Fruit fly (Drosophila melanogaster) whole organism, embryonic: ENCODE results near the gene Teh2.

Experiments used
- Adf1 ChIP-seq: fragments of 200-800 bp; sonication (Bioruptor generic); IDR thresholded peaks from 2 replicates; pipeline ENCODE4 v1.3.6; 2022; ENCODE audit warnings: missing biosample characterization, missing genetic modification characterization
- Blimp-1 ChIP-seq: fragments of 200-800 bp; sonication (Bioruptor generic); optimal IDR thresholded peaks from 3 replicates; lab custom pipeline; 2018; ENCODE audit warnings: missing biosample characterization, missing genetic modification characterization, mild to moderate bottlenecking, moderate library complexity, missing genetic modification reagents
- BtbVII ChIP-seq: fragments of 200-800 bp; sonication (Bioruptor generic); optimal IDR thresholded peaks from 3 replicates; lab custom pipeline; 2017; ENCODE audit warnings: missing biosample characterization, mild to moderate bottlenecking, missing genetic modification characterization
- CG10565 ChIP-seq: fragments of 200-800 bp; sonication (Bioruptor generic); optimal IDR thresholded peaks from 3 replicates; lab custom pipeline; 2016; ENCODE audit warnings: missing biosample characterization, mild to moderate bottlenecking, missing genetic modification characterization
- CG10654 ChIP-seq: fragments of 200-800 bp; sonication (Bioruptor generic); optimal IDR thresholded peaks from 2 replicates; lab custom pipeline; 2016; ENCODE audit warnings: missing biosample characterization, missing genetic modification characterization
- CG12071 ChIP-seq: fragments of 200-800 bp; sonication (Bioruptor generic); optimal IDR thresholded peaks from 3 replicates; lab custom pipeline; 2018; ENCODE audit warnings: missing biosample characterization, mild to moderate bottlenecking, missing genetic modification characterization
- CG12155 ChIP-seq: fragments of 200-800 bp; sonication (Bioruptor generic); optimal IDR thresholded peaks from 3 replicates; lab custom pipeline; 2016; ENCODE audit warnings: missing biosample characterization, missing genetic modification characterization
- CG14014 ChIP-seq: fragments of 200-800 bp; sonication (Bioruptor generic); IDR thresholded peaks from 2 replicates; pipeline ENCODE4 v1.3.6; 2022; ENCODE audit warnings: missing biosample characterization, missing genetic modification characterization
- CG14710 ChIP-seq: fragments of 200-800 bp; sonication (Bioruptor generic); optimal IDR thresholded peaks from 3 replicates; lab custom pipeline; 2019; ENCODE audit warnings: missing biosample characterization, mild to moderate bottlenecking, missing genetic modification characterization, moderate library complexity
- CG17328 ChIP-seq: fragments of 200-800 bp; sonication (Bioruptor generic); IDR thresholded peaks from 2 replicates; pipeline ENCODE4 v1.3.6; 2022; ENCODE audit warnings: missing biosample characterization, missing genetic modification characterization
- CG17361 ChIP-seq: fragments of 200-800 bp; sonication (Bioruptor generic); IDR thresholded peaks from 3 replicates; pipeline ENCODE4 v1.3.6; 2022; ENCODE audit warnings: missing biosample characterization, missing genetic modification characterization
- CG18011 ChIP-seq: fragments of 200-800 bp; sonication (Bioruptor generic); optimal IDR thresholded peaks from 2 replicates; lab custom pipeline; 2017; ENCODE audit warnings: missing biosample characterization, missing genetic modification characterization, mild to moderate bottlenecking, moderate library complexity, missing genotype
- CG30403 ChIP-seq: fragments of 200-800 bp; sonication (Bioruptor generic); optimal IDR thresholded peaks from 3 replicates; lab custom pipeline; 2016; ENCODE audit warnings: missing biosample characterization, missing genetic modification characterization
- CG31388 ChIP-seq: fragments of 200-800 bp; sonication (Bioruptor generic); optimal IDR thresholded peaks from 2 replicates; lab custom pipeline; 2016; ENCODE audit warnings: missing biosample characterization, missing genetic modification characterization
- CG33557 ChIP-seq: fragments of 200-800 bp; sonication (Bioruptor generic); optimal IDR thresholded peaks from 2 replicates; lab custom pipeline; 2019; ENCODE audit warnings: missing biosample characterization, mild to moderate bottlenecking, missing genetic modification characterization, moderate library complexity
- CG5180 ChIP-seq: fragments of 200-800 bp; sonication (Bioruptor generic); optimal IDR thresholded peaks from 3 replicates; lab custom pipeline; 2017; ENCODE audit warnings: missing biosample characterization, missing genetic modification characterization, mild to moderate bottlenecking, moderate library complexity, missing genetic modification reagents
- CG7271 ChIP-seq: fragments of 200-800 bp; sonication (Bioruptor generic); optimal IDR thresholded peaks from 2 replicates; lab custom pipeline; 2018; ENCODE audit warnings: missing biosample characterization, mild to moderate bottlenecking, missing genetic modification characterization, moderate library complexity
- CG7786 ChIP-seq: fragments of 200-800 bp; sonication (Bioruptor generic); optimal IDR thresholded peaks from 2 replicates; lab custom pipeline; 2016; ENCODE audit warnings: missing biosample characterization, missing genetic modification characterization
- CG8765 ChIP-seq: fragments of 200-800 bp; sonication (Bioruptor generic); IDR thresholded peaks from 2 replicates; pipeline ENCODE4 v1.3.6; 2022; ENCODE audit warnings: missing biosample characterization, missing genetic modification characterization
- CG9215 ChIP-seq: fragments of 200-800 bp; sonication (Bioruptor generic); IDR thresholded peaks from 2 replicates; pipeline ENCODE4 v1.3.6; 2022; ENCODE audit warnings: missing biosample characterization, missing genetic modification characterization
- D ChIP-seq, 2 experiments: fragments of 200-800 bp in 1 of 2; fragments of >200 bp in 1 of 2; sonication (Bioruptor generic) in 1 of 2; optimal IDR thresholded peaks; 2 replicates in 1 of 2; 3 replicates in 1 of 2; lab custom pipeline; 2017; ENCODE audit warnings: mild to moderate bottlenecking in 1 of 2, missing biosample characterization in 1 of 2, missing genetic modification characterization in 1 of 2, missing genetic modification reagents in 1 of 2
- D19A ChIP-seq: fragments of 200-800 bp; optimal IDR thresholded peaks from 3 replicates; lab custom pipeline; 2019; ENCODE audit warnings: missing biosample characterization, mild to moderate bottlenecking, missing genetic modification characterization, moderate library complexity
- Dad ChIP-seq: fragments of 200-800 bp; sonication (Bioruptor generic); optimal IDR thresholded peaks from 3 replicates; lab custom pipeline; 2016; ENCODE audit warnings: missing biosample characterization, missing genetic modification characterization
- Deaf1 ChIP-seq: fragments of 200-800 bp; optimal IDR thresholded peaks from 3 replicates; lab custom pipeline; 2019; ENCODE audit warnings: missing biosample characterization, mild to moderate bottlenecking, missing genetic modification characterization, moderate library complexity
- Dip2 ChIP-seq: fragments of 200-800 bp; sonication (Bioruptor generic); IDR thresholded peaks from 2 replicates; pipeline ENCODE4 v1.3.6; 2022; ENCODE audit warnings: missing biosample characterization, missing genetic modification characterization
- Jarid2 ChIP-seq: fragments of 200-800 bp; sonication (Bioruptor generic); optimal IDR thresholded peaks from 3 replicates; lab custom pipeline; 2017; ENCODE audit warnings: mild to moderate bottlenecking, missing biosample characterization, missing genetic modification reagents, missing genetic modification characterization
- Kr ChIP-seq: fragments of 200-800 bp; sonication (Bioruptor generic); optimal IDR thresholded peaks from 2 replicates; lab custom pipeline; 2017; ENCODE audit warnings: missing biosample characterization, mild to moderate bottlenecking, missing genetic modification characterization
- MBD-R2 ChIP-seq: fragments of 200-800 bp; sonication (Bioruptor generic); IDR thresholded peaks from 2 replicates; pipeline ENCODE4 v1.3.6; 2022; ENCODE audit warnings: missing biosample characterization, missing genetic modification characterization
- Nf-YB ChIP-seq: fragments of 200-800 bp; sonication (Bioruptor generic); optimal IDR thresholded peaks from 3 replicates; lab custom pipeline; 2019; ENCODE audit warnings: missing biosample characterization, mild to moderate bottlenecking, missing genetic modification characterization, moderate library complexity
- Nf-YC ChIP-seq: fragments of 200-800 bp; optimal IDR thresholded peaks from 3 replicates; lab custom pipeline; 2019; ENCODE audit warnings: missing biosample characterization, mild to moderate bottlenecking, missing genetic modification characterization, moderate library complexity
- Pdp1 ChIP-seq, 2 experiments: fragments of 200-800 bp; sonication (Bioruptor generic); optimal IDR thresholded peaks; 3 replicates each; lab custom pipeline; 2016; ENCODE audit warnings: missing biosample characterization in 2 of 2, missing genetic modification characterization in 2 of 2, mild to moderate bottlenecking in 1 of 2, moderate library complexity in 1 of 2
- Six4 ChIP-seq: fragments of 200-800 bp; sonication (Bioruptor generic); optimal IDR thresholded peaks from 2 replicates; lab custom pipeline; 2016; ENCODE audit warnings: missing biosample characterization, missing genetic modification characterization
- Trl ChIP-seq, 3 experiments: fragments of >200 bp in 2 of 3; fragments of 200-800 bp in 1 of 3; sonication (Bioruptor generic) in 1 of 3; optimal IDR thresholded peaks; 2 replicates in 1 of 3; 3 replicates in 2 of 3; lab custom pipeline; 2016 to 2017; ENCODE audit warnings: missing biosample characterization in 1 of 3, missing genetic modification characterization in 1 of 3
- ac ChIP-seq: fragments of 200-800 bp; sonication (Bioruptor generic); optimal IDR thresholded peaks from 3 replicates; lab custom pipeline; 2017; ENCODE audit warnings: missing biosample characterization, mild to moderate bottlenecking, missing genetic modification characterization
- chif ChIP-seq, 2 experiments: fragments of 200-800 bp; sonication (Bioruptor generic); optimal IDR thresholded peaks; 3 replicates each; lab custom pipeline; 2016; ENCODE audit warnings: missing biosample characterization in 2 of 2, missing genetic modification characterization in 2 of 2
- her ChIP-seq: fragments of 200-800 bp; sonication (Bioruptor generic); optimal IDR thresholded peaks from 2 replicates; lab custom pipeline; 2016; ENCODE audit warnings: missing biosample characterization, missing genetic modification characterization
- lilli ChIP-seq: fragments of 200-800 bp; sonication (Bioruptor generic); optimal IDR thresholded peaks from 3 replicates; lab custom pipeline; 2016; ENCODE audit warnings: missing biosample characterization, missing genetic modification characterization
- nom ChIP-seq: fragments of 200-800 bp; sonication (Bioruptor generic); optimal IDR thresholded peaks from 2 replicates; lab custom pipeline; 2017; ENCODE audit warnings: missing biosample characterization, missing genetic modification characterization, mild to moderate bottlenecking, moderate library complexity, missing genetic modification reagents
- phol ChIP-seq: fragments of 200-800 bp; sonication (Bioruptor generic); optimal IDR thresholded peaks from 3 replicates; lab custom pipeline; 2018; ENCODE audit warnings: missing biosample characterization, mild to moderate bottlenecking, missing genetic modification characterization, moderate library complexity
- pros ChIP-seq: fragments of 200-800 bp; sonication (Bioruptor generic); optimal IDR thresholded peaks from 3 replicates; lab custom pipeline; 2019; ENCODE audit warnings: missing biosample characterization, mild to moderate bottlenecking, missing genetic modification characterization, moderate library complexity
- pzg ChIP-seq: fragments of 200-800 bp; sonication (Bioruptor generic); optimal IDR thresholded peaks from 3 replicates; lab custom pipeline; 2018; ENCODE audit warnings: missing biosample characterization, mild to moderate bottlenecking, missing genetic modification characterization, moderate library complexity
- sens ChIP-seq: fragments of 200-800 bp; sonication (Bioruptor generic); peaks from one replicate; lab custom pipeline; 2016; ENCODE audit warnings: missing biosample characterization, missing genetic modification characterization
- slou ChIP-seq: fragments of 200-800 bp; sonication (Bioruptor generic); optimal IDR thresholded peaks from 3 replicates; lab custom pipeline; 2016; ENCODE audit warnings: missing biosample characterization, missing genetic modification characterization
- sqz ChIP-seq: fragments of 200-800 bp; sonication (Bioruptor generic); optimal IDR thresholded peaks from 3 replicates; lab custom pipeline; 2018; ENCODE audit warnings: missing biosample characterization, mild to moderate bottlenecking, missing genetic modification characterization
- z ChIP-seq: fragments of 200-800 bp; sonication (Bioruptor generic); IDR thresholded peaks from 3 replicates; pipeline ENCODE4 v1.3.6; 2022; ENCODE audit warnings: missing biosample characterization, missing genetic modification characterization
- zf30C ChIP-seq: fragments of 200-800 bp; sonication (Bioruptor generic); optimal IDR thresholded peaks from 3 replicates; lab custom pipeline; 2018; ENCODE audit warnings: missing biosample characterization, mild to moderate bottlenecking, missing genetic modification characterization

The Teh2 gene

dm6 chr3L:4160926-4161325, 26.9 kb downstream of the Teh2 start, which contains the start of gene nab:
nab (minus strand) TSS chr3L:4160932.
- TF ChIP-seq CG30403 (GFP tag; lab: Kevin White, UChicago) = no peak
- peak; percentile 7 to 66 for TF ChIP-seq Trl (optimal IDR thresholded peaks at IDR 0.05; lab: Kevin White, UChicago)
- no peak for TF ChIP-seq Trl (GFP tag; optimal IDR thresholded peaks at IDR 0.05; lab: Kevin White, UChicago)
- TF ChIP-seq Nf-YC (tag; lab: Kevin White, UChicago) = peak; percentile 83
- TF ChIP-seq CG31388 (GFP tag; lab: Kevin White, UChicago) = no peak
- no peak for TF ChIP-seq lilli
- peak; percentile 58 for TF ChIP-seq Nf-YB (GFP tag; lab: Kevin White, UChicago)
- TF ChIP-seq Jarid2 (GFP tag; lab: Kevin White, UChicago) = peak; percentile 0
- TF ChIP-seq CG17361 (GFP tag; lab: Robert Waterston, UW) = no peak
- peak; percentile 13 for TF ChIP-seq nom (GFP tag; lab: Kevin White, UChicago)
- peak; percentile 31 for TF ChIP-seq Blimp-1 (GFP tag; lab: Kevin White, UChicago)
- TF ChIP-seq z (GFP tag; lab: Robert Waterston, UW) = peak; percentile 95
- TF ChIP-seq CG33557 (GFP tag; lab: Kevin White, UChicago) = no peak
- TF ChIP-seq CG10654 (GFP tag; lab: Kevin White, UChicago) = no peak
- 0 out of 2 replicates have a peak, but pooled peaks have one; percentile 7 for TF ChIP-seq CG17328 (GFP tag; lab: Robert Waterston, UW)
- peak; percentile 25 for TF ChIP-seq sqz (GFP tag; lab: Kevin White, UChicago)
- no peak for TF ChIP-seq CG8765 (GFP tag; lab: Robert Waterston, UW)
- TF ChIP-seq CG9215 (GFP tag; lab: Robert Waterston, UW) = no peak
- TF ChIP-seq Kr = peak; percentile 56
- peak; percentile 92 for TF ChIP-seq Deaf1 (tag; lab: Kevin White, UChicago)
- TF ChIP-seq CG18011 (GFP tag; lab: Kevin White, UChicago) = no peak
- peak; percentile 91 for TF ChIP-seq pros
- peak; percentile 38 for TF ChIP-seq CG7271 (tag; lab: Kevin White, UChicago)
- TF ChIP-seq, all 482 proteins: peak for 13

dm6 chr3L:4159264-4159663, 28.6 kb downstream of the Teh2 start:
- TF ChIP-seq z (GFP tag; lab: Robert Waterston, UW) = peak; percentile 60; the same call in 1 of the 3 replicates
- TF ChIP-seq MBD-R2 (GFP tag; lab: Robert Waterston, UW) = no peak
- peak; percentile 88 for TF ChIP-seq Nf-YC (tag; lab: Kevin White, UChicago)
- TF ChIP-seq pros = peak; percentile 94
- TF ChIP-seq CG30403 (GFP tag; lab: Kevin White, UChicago) = no peak
- TF ChIP-seq lilli = no peak
- TF ChIP-seq slou (GFP tag; lab: Kevin White, UChicago) = no peak
- TF ChIP-seq D (optimal IDR thresholded peaks at IDR 0.05; lab: Kevin White, UChicago) = no peak
- TF ChIP-seq D (GFP tag; optimal IDR thresholded peaks at IDR 0.05; lab: Kevin White, UChicago) = no peak
- TF ChIP-seq chif (GFP tag; optimal IDR thresholded peaks at IDR 0.05; lab: Kevin White, UChicago) = no peak
- TF ChIP-seq pzg = no peak
- peak; percentile 30 for TF ChIP-seq CG12155 (GFP tag; lab: Kevin White, UChicago)
- no peak for TF ChIP-seq nom (GFP tag; lab: Kevin White, UChicago)
- no peak for TF ChIP-seq CG14014
- TF ChIP-seq D19A (tag; lab: Kevin White, UChicago) = no peak
- TF ChIP-seq sqz (GFP tag; lab: Kevin White, UChicago) = peak; percentile 48
- peak; percentile 25 for TF ChIP-seq zf30C (GFP tag; lab: Kevin White, UChicago)
- peak; percentile 66 for TF ChIP-seq sens (GFP tag; lab: Kevin White, UChicago)
- TF ChIP-seq CG5180 (GFP tag; lab: Kevin White, UChicago) = no peak
- no peak for TF ChIP-seq Pdp1 (GFP tag; optimal IDR thresholded peaks at IDR 0.05; lab: Kevin White, UChicago)
- peak; percentile 93 for TF ChIP-seq Nf-YB (GFP tag; lab: Kevin White, UChicago)

- TF ChIP-seq CG10565 (no peak), her (GFP tag; lab: Kevin White, UChicago) (no peak), CG10654 (GFP tag; lab: Kevin White, UChicago) (no peak), CG7786 (no peak), chif (GFP tag; optimal IDR thresholded peaks at IDR 0.05; lab: Kevin White, UChicago) (peak in 1 of 2 experiments; percentile 23), Dip2 (GFP tag; lab: Robert Waterston, UW) (no peak), phol (tag; lab: Kevin White, UChicago) (peak; percentile 44), CG14710 (peak; percentile 39), ac (GFP tag; lab: Kevin White, UChicago) (peak; percentile 39), BtbVII (GFP tag; lab: Kevin White, UChicago) (no peak), Six4 (GFP tag; lab: Kevin White, UChicago) (no peak), Dad (no peak), Adf1 (no peak), CG12071 (GFP tag; lab: Kevin White, UChicago) (no peak)
Observed at dm6 chr3L:4158361-4158760, 29.5 kb downstream of the Teh2 start.
